Worm (Caenorhabditis elegans): ENCODE data around the gene C08E8.6.

DNA sequence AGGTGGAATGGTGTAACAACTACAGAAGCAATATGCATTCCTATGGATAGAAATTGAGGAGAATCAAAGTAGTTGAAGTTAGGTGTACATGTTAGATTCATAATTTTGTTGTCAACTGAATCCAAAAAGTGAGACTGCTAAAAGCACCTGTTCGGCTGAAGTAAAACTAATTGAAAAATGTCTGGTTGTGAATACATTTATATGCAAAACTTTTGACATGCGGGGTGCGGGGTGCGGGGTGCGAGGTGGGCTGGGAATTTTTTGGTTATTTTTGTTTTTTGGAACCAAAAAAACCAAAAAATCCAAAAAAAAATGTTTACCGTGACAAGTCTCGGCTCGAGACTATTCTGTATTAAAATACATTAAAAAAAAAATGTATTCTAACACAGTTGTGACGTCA, 41.9 kb upstream of the C08E8.6 start, which contains the start of gene srh-207:
- TF ChIP-seq ztf-11 (tag; optimal IDR thresholded peaks at IDR 0.05) = no peak
- no peak for TF ChIP-seq elt-3 (tag; optimal IDR thresholded peaks at IDR 0.05)
- no peak for TF ChIP-seq lin-11 (tag; optimal IDR thresholded peaks at IDR 0.05)
- TF ChIP-seq nhr-21 (tag; optimal IDR thresholded peaks at IDR 0.05) = no peak
- no peak for TF ChIP-seq nhr-12 (tag; optimal IDR thresholded peaks at IDR 0.05)

All from whole organism, L2 larva.